Worm (Caenorhabditis elegans): Measurements from ENCODE around the gene kel-3.

kel-3 gene

ce11 chrIII:13462965-13463783 is 1.4 kb upstream of the kel-3 start, which contains the start of gene ant-1.1:
Gene ant-1.1, plus strand, starts transcription at chrIII:13463163.
- TF ChIP-seq eyg-1 (tag; optimal IDR thresholded peaks at IDR 0.05) (no peak), pax-1 (tag; optimal IDR thresholded peaks at IDR 0.05) (peak; percentile 68), pqm-1 (tag; optimal IDR thresholded peaks at IDR 0.05) (no peak), lin-11 (tag; optimal IDR thresholded peaks at IDR 0.05) (no peak), T23F11.4 (GFP tag; optimal IDR thresholded peaks at IDR 0.05) (peak; percentile 14), madf-2 (tag; optimal IDR thresholded peaks at IDR 0.05) (no peak), nhr-11 (tag; optimal IDR thresholded peaks at IDR 0.05) (no peak), ceh-34 (tag; optimal IDR thresholded peaks at IDR 0.05) (peak; percentile 87), pat-9 (tag; optimal IDR thresholded peaks at IDR 0.05) (no peak), ceh-48 (tag; optimal IDR thresholded peaks at IDR 0.05) (peak; percentile 29), elt-4 (tag; optimal IDR thresholded peaks at IDR 0.05) (no peak), odd-2 (tag; optimal IDR thresholded peaks at IDR 0.05) (no peak), pag-3 (tag; optimal IDR thresholded peaks at IDR 0.05; ENCODE audit: borderline replicate concordance) (no peak), ahr-1 (tag; optimal IDR thresholded peaks at IDR 0.05) (no peak), mec-3 (tag; optimal IDR thresholded peaks at IDR 0.05; ENCODE audit: borderline replicate concordance) (no peak), pha-4 (tag; optimal IDR thresholded peaks at IDR 0.05) (no peak), ama-1 (optimal IDR thresholded peaks at IDR 0.05) (no peak), F13H6.1 (tag; optimal IDR thresholded peaks at IDR 0.05) (no peak), unc-55 (GFP tag; optimal IDR thresholded peaks at IDR 0.05) (peak; percentile 65), ref-2 (tag; optimal IDR thresholded peaks at IDR 0.05) (no peak), hlh-15 (tag; optimal IDR thresholded peaks at IDR 0.05) (no peak), C38D4.7 (GFP tag; optimal IDR thresholded peaks at IDR 0.05) (peak; percentile 7), hlh-13 (GFP tag; optimal IDR thresholded peaks at IDR 0.05) (no peak), sdc-2 (tag; optimal IDR thresholded peaks at IDR 0.05) (no peak), ceh-2 (tag; optimal IDR thresholded peaks at IDR 0.05) (peak; percentile 38), unc-3 (GFP tag; conservative IDR thresholded peaks at IDR 0.05) (0 out of 2 replicates have a peak, but pooled peaks have one; percentile 29), unc-3 (tag; optimal IDR thresholded peaks at IDR 0.05) (no peak), che-1 (tag; optimal IDR thresholded peaks at IDR 0.05) (peak; percentile 33), fkh-6 (tag; optimal IDR thresholded peaks at IDR 0.05) (no peak), ceh-22 (tag; optimal IDR thresholded peaks at IDR 0.05) (no peak), npax-4 (tag; optimal IDR thresholded peaks at IDR 0.05) (no peak), rnt-1 (tag; optimal IDR thresholded peaks at IDR 0.05) (peak; percentile 59), ceh-9 (tag; optimal IDR thresholded peaks at IDR 0.05) (no peak), K02D7.2 (tag; optimal IDR thresholded peaks at IDR 0.05) (peak; percentile 14), gmeb-2 (tag; optimal IDR thresholded peaks at IDR 0.05) (peak; percentile 49), Y22D7AL.16 (tag; optimal IDR thresholded peaks at IDR 0.05) (peak; percentile 40), tbx-2 (tag; optimal IDR thresholded peaks at IDR 0.05) (peak; percentile 75), lim-6 (tag; optimal IDR thresholded peaks at IDR 0.05) (no peak), ceh-45 (GFP tag; IDR thresholded peaks at IDR 0.05) (no peak), pha-2 (tag; optimal IDR thresholded peaks at IDR 0.05) (peak; percentile 18), sox-2 (GFP tag; IDR thresholded peaks at IDR 0.05) (no peak), nfya-1 (tag; optimal IDR thresholded peaks at IDR 0.05) (peak; percentile 95), ceh-6 (GFP tag; optimal IDR thresholded peaks at IDR 0.05) (no peak), hlh-30 (tag; optimal IDR thresholded peaks at IDR 0.05; ENCODE audit: insufficient read depth) (peak; percentile 53), ttx-3 (tag; optimal IDR thresholded peaks at IDR 0.05) (no peak), unc-42 (tag; optimal IDR thresholded peaks at IDR 0.05) (peak; percentile 77), pros-1 (tag; optimal IDR thresholded peaks at IDR 0.05) (peak; percentile 50), ets-4 (tag; optimal IDR thresholded peaks at IDR 0.05) (peak; percentile 50), zip-5 (tag; optimal IDR thresholded peaks at IDR 0.05) (no peak), nhr-232 (tag; optimal IDR thresholded peaks at IDR 0.05) (no peak), dve-1 (tag; optimal IDR thresholded peaks at IDR 0.05) (peak; percentile 45), sox-4 (tag; optimal IDR thresholded peaks at IDR 0.05) (no peak)

Measured in whole organism, late embryonic.